Worm (Caenorhabditis elegans) whole organism, mixed stage, embryonic: ENCODE results near the gene rpl-34.

Experiments used
- M03D4.4 ChIP-seq: sonication (generic microtip); optimal IDR thresholded peaks from 2 replicates; lab custom pipeline; 2017; ENCODE audit warnings: mild to moderate bottlenecking, missing genetic modification characterization, missing compliant biosample characterization
- bed-3 ChIP-seq: fragments of 200-800 bp; sonication (Bioruptor generic); optimal IDR thresholded peaks from 3 replicates; lab custom pipeline; 2018; ENCODE audit warnings: mild to moderate bottlenecking, missing genetic modification characterization, moderate library complexity, missing compliant biosample characterization
- blmp-1 ChIP-seq: fragments of 150-350 bp; optimal IDR thresholded peaks from 2 replicates; lab custom pipeline; 2014; ENCODE audit warnings: missing biosample characterization, missing genetic modification characterization
- ceh-39 ChIP-seq: fragments of 150-350 bp; optimal IDR thresholded peaks from 2 replicates; lab custom pipeline; 2014; ENCODE audit warnings: missing biosample characterization, missing genetic modification characterization
- ceh-43 ChIP-seq: fragments of 200-800 bp; sonication (Bioruptor generic); optimal IDR thresholded peaks from 2 replicates; lab custom pipeline; 2018; ENCODE audit warnings: mild to moderate bottlenecking, missing genetic modification characterization, moderate library complexity, missing compliant biosample characterization
- ceh-83 ChIP-seq: fragments of 200-800 bp; sonication (Bioruptor generic); optimal IDR thresholded peaks from 2 replicates; lab custom pipeline; 2018; ENCODE audit warnings: mild to moderate bottlenecking, missing genetic modification characterization, missing compliant biosample characterization
- ces-1 ChIP-seq: fragments of 150-350 bp; optimal IDR thresholded peaks from 2 replicates; lab custom pipeline; 2014; ENCODE audit warnings: missing biosample characterization, missing genetic modification reagents, missing genetic modification characterization
- cnd-1 ChIP-seq: fragments of 200-800 bp; sonication (Bioruptor generic); optimal IDR thresholded peaks from 2 replicates; lab custom pipeline; 2018; ENCODE audit warnings: mild to moderate bottlenecking, missing genetic modification characterization, missing compliant biosample characterization
- drap-1 ChIP-seq: fragments of 200-800 bp; sonication (Bioruptor generic); optimal IDR thresholded peaks from 3 replicates; lab custom pipeline; 2018; ENCODE audit warnings: mild to moderate bottlenecking, missing genetic modification characterization, missing compliant biosample characterization
- elt-1 ChIP-seq: sonication (generic microtip); optimal IDR thresholded peaks from 2 replicates; lab custom pipeline; 2017; ENCODE audit warnings: missing genetic modification characterization, mild to moderate bottlenecking, missing compliant biosample characterization, antibody characterized with exemption, moderate library complexity, borderline replicate concordance; ENCODE audit not compliant: insufficient read depth
- flh-1 ChIP-seq: fragments of 200-800 bp; sonication (Bioruptor generic); optimal IDR thresholded peaks from 2 replicates; lab custom pipeline; 2018; ENCODE audit warnings: mild to moderate bottlenecking, missing genetic modification characterization, moderate library complexity, missing compliant biosample characterization
- hlh-1 ChIP-seq: fragments of 150-350 bp; optimal IDR thresholded peaks from 2 replicates; lab custom pipeline; 2014; ENCODE audit warnings: missing biosample characterization, missing genetic modification reagents, missing genetic modification characterization
- lin-13 ChIP-seq: fragments of 150-350 bp; optimal IDR thresholded peaks from 2 replicates; lab custom pipeline; 2014; ENCODE audit warnings: missing biosample characterization, missing genetic modification characterization
- lsy-2 ChIP-seq: fragments of 150-350 bp; optimal IDR thresholded peaks from 2 replicates; lab custom pipeline; 2014; ENCODE audit warnings: missing biosample characterization, missing genetic modification characterization
- mab-5 ChIP-seq: fragments of 150-350 bp; optimal IDR thresholded peaks from 2 replicates; lab custom pipeline; 2014; ENCODE audit warnings: missing biosample characterization, missing genetic modification characterization
- mep-1 ChIP-seq: fragments of 150-350 bp; optimal IDR thresholded peaks from 2 replicates; lab custom pipeline; 2017; ENCODE audit warnings: missing biosample characterization, missing genetic modification reagents, missing genetic modification characterization, inconsistent platforms
- mls-2 ChIP-seq: sonication (generic microtip); optimal IDR thresholded peaks from 2 replicates; lab custom pipeline; 2016; ENCODE audit warnings: mild to moderate bottlenecking, missing genetic modification characterization, moderate library complexity, missing compliant biosample characterization
- nhr-12 ChIP-seq: fragments of 150-350 bp; optimal IDR thresholded peaks from 2 replicates; lab custom pipeline; 2014; ENCODE audit warnings: missing biosample characterization, missing genetic modification characterization
- nhr-2 ChIP-seq: fragments of 150-350 bp; optimal IDR thresholded peaks from 2 replicates; lab custom pipeline; 2014; ENCODE audit warnings: missing biosample characterization, missing genetic modification characterization
- nhr-237 ChIP-seq: fragments of 150-350 bp; optimal IDR thresholded peaks from 2 replicates; lab custom pipeline; 2014; ENCODE audit warnings: missing biosample characterization, missing genetic modification characterization
- nhr-28 ChIP-seq: fragments of 150-350 bp; optimal IDR thresholded peaks from 2 replicates; lab custom pipeline; 2014; ENCODE audit warnings: missing biosample characterization, missing genetic modification characterization
- nhr-76 ChIP-seq: sonication (generic microtip); optimal IDR thresholded peaks from 2 replicates; lab custom pipeline; 2017; ENCODE audit warnings: missing biosample characterization, missing genetic modification characterization
- sem-2 ChIP-seq: fragments of 200-800 bp; sonication (Bioruptor generic); optimal IDR thresholded peaks from 2 replicates; lab custom pipeline; 2018; ENCODE audit warnings: mild to moderate bottlenecking, missing genetic modification characterization, missing compliant biosample characterization
- sptf-1 ChIP-seq: sonication (generic microtip); optimal IDR thresholded peaks from 2 replicates; lab custom pipeline; 2017; ENCODE audit warnings: mild to moderate bottlenecking, missing genetic modification characterization, moderate library complexity, missing compliant biosample characterization
- tbx-8 ChIP-seq: fragments of 200-800 bp; sonication (Bioruptor generic); optimal IDR thresholded peaks from 2 replicates; lab custom pipeline; 2018; ENCODE audit warnings: mild to moderate bottlenecking, missing genetic modification characterization, moderate library complexity, missing compliant biosample characterization
- unc-120 ChIP-seq: sonication (generic microtip); optimal IDR thresholded peaks from 2 replicates; lab custom pipeline; 2017; ENCODE audit warnings: missing genetic modification characterization, missing compliant biosample characterization; ENCODE audit not compliant: poor library complexity, severe bottlenecking
- unc-62 ChIP-seq: fragments of 150-350 bp; optimal IDR thresholded peaks from 2 replicates; lab custom pipeline; 2014; ENCODE audit warnings: missing biosample characterization, missing genetic modification reagents, missing genetic modification characterization
- zip-8 ChIP-seq: fragments of 150-350 bp; optimal IDR thresholded peaks from 2 replicates; lab custom pipeline; 2014; ENCODE audit warnings: missing biosample characterization, missing genetic modification characterization
- ztf-11 ChIP-seq: fragments of 150-350 bp; optimal IDR thresholded peaks from 2 replicates; lab custom pipeline; 2014; ENCODE audit warnings: missing biosample characterization, missing genetic modification characterization

The rpl-34 gene

DNA sequence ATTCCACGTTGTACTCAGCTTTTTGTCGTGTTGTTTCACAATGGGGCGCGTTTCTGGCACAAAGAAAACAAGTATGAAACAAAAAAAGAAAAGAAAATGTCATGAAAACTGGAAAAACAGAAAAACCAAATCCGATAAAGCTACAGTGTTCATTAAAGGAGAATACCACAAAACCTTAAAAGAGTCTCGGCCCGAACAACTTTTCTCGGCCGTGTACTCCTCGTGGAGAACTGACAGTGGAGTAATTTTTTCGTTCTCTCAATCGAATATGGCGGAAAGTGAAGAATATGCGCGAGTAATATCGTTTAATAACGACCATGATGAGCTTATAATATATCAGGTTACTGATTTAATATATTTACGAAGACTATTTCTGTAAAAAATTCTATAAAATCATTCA is 9.7 kb downstream of the rpl-34 start, which contains the start of the genes tag-335 and vkmt-1:
tag-335 (minus strand) TSS at position 88 of the 400 bp plus-strand sequence.
vkmt-1 (plus strand) TSS at position 219 of the 400 bp plus-strand sequence.
- TF ChIP-seq lsy-2 (tag; lab: Kevin White, UChicago) (no peak), unc-62 (GFP tag; lab: Kevin White, UChicago) (no peak), nhr-12 (tag; lab: Kevin White, UChicago) (no peak), sptf-1 (tag; lab: Kevin White, UChicago) (no peak), tbx-8 (GFP tag; lab: Kevin White, UChicago) (no peak), M03D4.4 (tag; lab: Kevin White, UChicago) (no peak), ces-1 (GFP tag; lab: Kevin White, UChicago) (no peak), ztf-11 (tag; lab: Kevin White, UChicago) (no peak), unc-120 (no peak), lin-13 (tag; lab: Kevin White, UChicago) (no peak), sem-2 (GFP tag; lab: Kevin White, UChicago) (no peak), bed-3 (GFP tag; lab: Kevin White, UChicago) (no peak), nhr-76 (tag; lab: Kevin White, UChicago) (no peak), elt-1 (no peak), nhr-237 (tag; lab: Kevin White, UChicago) (no peak), hlh-1 (no peak), flh-1 (GFP tag; lab: Kevin White, UChicago) (no peak), cnd-1 (tag; lab: Kevin White, UChicago) (no peak), mab-5 (tag; lab: Kevin White, UChicago) (no peak)

DNA sequence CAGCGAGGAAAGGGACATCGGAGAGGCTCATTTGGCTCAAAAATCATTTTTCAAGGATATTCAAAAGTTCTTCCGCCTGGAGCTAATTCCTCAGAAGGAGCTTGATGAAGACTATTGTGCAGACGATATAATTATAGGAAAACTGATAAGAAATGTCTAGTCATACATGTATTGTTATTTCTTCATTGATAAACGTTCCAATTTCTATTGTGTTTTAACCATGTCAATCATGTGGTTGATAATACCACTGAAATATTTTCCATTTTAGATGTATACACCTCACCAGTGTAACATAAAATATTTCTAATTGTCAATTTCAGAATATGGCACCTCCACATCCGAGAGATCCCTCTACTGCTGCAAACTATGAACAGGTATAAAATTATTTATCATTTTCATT is 10.5 kb downstream of the rpl-34 start, which contains the start of gene ltah-1.1:
ltah-1.1 (plus strand) TSS at position 283 of the 400 bp plus-strand sequence.
- TF ChIP-seq flh-1 (GFP tag; lab: Kevin White, UChicago) (no peak), bed-3 (GFP tag; lab: Kevin White, UChicago) (no peak), tbx-8 (GFP tag; lab: Kevin White, UChicago) (no peak)

DNA sequence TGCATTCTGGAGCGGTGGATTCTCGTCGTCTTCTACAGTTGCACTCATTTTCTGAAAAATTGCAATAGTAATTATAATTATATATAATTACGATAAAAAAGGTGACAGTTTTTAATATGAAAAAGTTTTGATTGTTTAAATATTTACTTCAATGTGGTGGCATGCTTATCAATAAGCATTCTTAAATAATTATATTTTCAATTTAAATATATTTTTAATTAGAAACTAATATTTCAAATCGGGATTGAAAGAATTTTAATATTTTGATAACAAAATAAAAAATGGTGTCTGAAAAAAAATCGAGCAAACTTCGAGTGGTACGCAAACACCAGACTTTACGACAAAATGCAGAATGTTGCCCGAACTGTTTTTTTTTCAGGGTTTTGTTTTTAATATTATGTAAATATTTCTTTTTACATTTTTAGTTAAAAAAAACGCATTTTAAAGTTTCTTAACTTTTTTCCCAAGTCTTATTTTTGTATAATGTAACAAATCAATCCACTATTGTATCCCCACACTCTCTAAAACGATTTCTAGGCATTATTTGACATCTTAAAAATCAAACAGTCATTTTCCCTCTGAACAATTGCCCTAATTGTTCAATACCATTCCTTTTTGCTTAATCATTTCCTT is 13.5 kb downstream of the rpl-34 start, which contains the start of the genes C42C1.12 and C42C1.19:
C42C1.12 (minus strand) TSS at position 51 of the 633 bp plus-strand sequence.
C42C1.19 (plus strand) TSS at position 583 of the 633 bp plus-strand sequence.
- TF ChIP-seq hlh-1, result no peak
- no peak for TF ChIP-seq ceh-83
- peak; percentile 35 for TF ChIP-seq lsy-2 (tag; lab: Kevin White, UChicago)
- TF ChIP-seq ceh-43 (GFP tag; lab: Kevin White, UChicago), result peak; percentile 41
- TF ChIP-seq ces-1 (GFP tag; lab: Kevin White, UChicago), result peak; percentile 3
- no peak for TF ChIP-seq nhr-28 (tag; lab: Kevin White, UChicago)
- no peak for TF ChIP-seq bed-3 (GFP tag; lab: Kevin White, UChicago)
- no peak for TF ChIP-seq nhr-76 (tag; lab: Kevin White, UChicago)
- no peak for TF ChIP-seq lin-13 (tag; lab: Kevin White, UChicago)

DNA sequence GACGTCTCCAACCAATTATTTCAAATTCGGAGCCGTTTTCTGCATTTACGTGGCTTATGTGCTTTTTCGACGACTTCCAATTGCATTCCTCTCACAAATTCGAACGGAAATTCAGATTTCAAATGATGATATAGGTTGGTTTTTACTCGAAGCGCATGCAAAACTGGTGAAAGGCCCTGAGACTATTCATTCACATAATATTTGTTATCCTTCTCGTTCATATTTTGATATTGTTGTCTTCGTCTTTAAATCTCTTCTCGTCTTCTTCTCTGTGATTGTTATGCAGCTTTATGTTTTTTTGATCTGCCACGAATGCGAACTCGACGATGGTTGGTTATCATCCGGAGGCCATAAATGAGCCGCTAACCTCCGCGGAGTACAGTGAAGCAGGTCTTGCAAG is 14.1 kb downstream of the rpl-34 start, which contains the start of gene hpo-12:
hpo-12 (plus strand) TSS at position 301 of the 400 bp plus-strand sequence.
- no peak for TF ChIP-seq flh-1 (GFP tag; lab: Kevin White, UChicago)
- TF ChIP-seq mls-2 (tag; lab: Kevin White, UChicago), result no peak
- no peak for TF ChIP-seq mab-5 (tag; lab: Kevin White, UChicago)
- TF ChIP-seq cnd-1 (tag; lab: Kevin White, UChicago), result no peak
- no peak for TF ChIP-seq nhr-28 (tag; lab: Kevin White, UChicago)
- TF ChIP-seq drap-1 (GFP tag; lab: Kevin White, UChicago), result no peak
- TF ChIP-seq mep-1 (tag; lab: Kevin White, UChicago), result no peak
- TF ChIP-seq tbx-8 (GFP tag; lab: Kevin White, UChicago), result no peak
- TF ChIP-seq ceh-43 (GFP tag; lab: Kevin White, UChicago), result no peak
- no peak for TF ChIP-seq nhr-2 (tag; lab: Kevin White, UChicago)
- TF ChIP-seq hlh-1, result no peak
- no peak for TF ChIP-seq ceh-39 (tag; lab: Kevin White, UChicago)
- no peak for TF ChIP-seq zip-8 (tag; lab: Kevin White, UChicago)
- TF ChIP-seq lin-13 (tag; lab: Kevin White, UChicago), result no peak
- no peak for TF ChIP-seq ceh-83
- TF ChIP-seq bed-3 (GFP tag; lab: Kevin White, UChicago), result no peak
- no peak for TF ChIP-seq blmp-1 (tag; lab: Kevin White, UChicago)
- TF ChIP-seq M03D4.4 (tag; lab: Kevin White, UChicago), result no peak
- TF ChIP-seq unc-120, result no peak
